Worm (Caenorhabditis elegans): ENCODE results near the gene sru-35.

ce11 chrIV:8754727-8755126, 35.3 kb downstream of the sru-35 start, which contains the start of gene elli-1:
- TF ChIP-seq nhr-76 (tag; optimal IDR thresholded peaks at IDR 0.05) (no peak), cnd-1 (tag; optimal IDR thresholded peaks at IDR 0.05) (no peak), snpc-4 (tag; optimal IDR thresholded peaks at IDR 0.05) (no peak), unc-62 (GFP tag; optimal IDR thresholded peaks at IDR 0.05) (no peak), unc-39 (tag; optimal IDR thresholded peaks at IDR 0.05) (no peak), bed-3 (GFP tag; optimal IDR thresholded peaks at IDR 0.05) (no peak), lsy-2 (tag; optimal IDR thresholded peaks at IDR 0.05) (no peak), elt-3 (tag; optimal IDR thresholded peaks at IDR 0.05) (no peak), nhr-237 (tag; optimal IDR thresholded peaks at IDR 0.05) (no peak), ztf-11 (tag; optimal IDR thresholded peaks at IDR 0.05) (no peak)
